Fruit fly (Drosophila melanogaster): Measurements from ENCODE around the gene CG32579.
A peak's percentile ranks its signal among the peaks of the same experiment; 100 is the strongest.

CG32579 gene

DNA sequence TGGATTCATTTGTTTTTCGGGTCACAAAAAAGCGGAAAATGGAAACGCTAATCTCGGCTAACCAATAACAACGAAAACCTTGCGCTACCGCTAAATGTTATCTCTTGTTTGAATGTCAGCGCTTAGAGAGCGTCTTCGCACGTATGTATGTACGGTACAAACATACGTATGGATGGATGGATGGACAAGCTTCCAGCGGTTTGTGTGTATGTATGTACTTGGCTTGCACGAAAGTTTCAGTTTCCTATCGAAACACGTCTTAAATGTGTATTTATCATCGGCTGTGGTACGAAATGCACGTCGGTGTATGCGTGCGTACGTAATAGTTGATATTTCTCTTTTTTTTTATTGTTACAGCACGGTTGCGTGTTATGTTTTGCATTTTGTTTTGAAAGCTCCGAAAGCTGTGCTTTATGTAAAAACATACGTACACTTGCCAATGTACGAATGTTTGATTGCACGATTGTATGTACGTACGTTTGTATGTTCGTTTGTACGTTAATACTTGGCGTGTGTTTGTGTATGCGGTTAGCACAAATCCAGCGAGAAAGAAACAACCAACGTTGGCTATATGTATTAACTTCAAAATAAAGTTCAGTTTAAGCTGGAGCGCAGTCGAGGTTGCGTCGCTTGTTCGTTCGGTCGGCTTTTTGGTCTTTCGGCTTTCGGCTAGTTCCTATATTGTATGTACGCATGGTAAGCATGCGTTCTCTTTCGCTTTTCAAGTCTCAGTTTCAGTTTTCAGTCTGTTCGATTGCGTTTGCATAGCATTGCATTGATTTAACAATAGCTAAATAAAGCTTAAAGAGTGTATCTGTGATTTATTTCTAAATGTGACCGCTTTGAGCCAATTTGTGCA lies 49.6 kb downstream of the CG32579 start, which contains the start of gene Fur2 (continued):
- TF ChIP-seq Nf-YC (tag; optimal IDR thresholded peaks at IDR 0.05) (no peak), CG34376 (GFP tag; optimal IDR thresholded peaks at IDR 0.05) (peak; percentile 27), ash1 (GFP tag; optimal IDR thresholded peaks at IDR 0.05) (no peak), CG34224 (GFP tag; IDR thresholded peaks at IDR 0.05; ENCODE audit: partially characterized antibody) (peak; percentile 35; the same call in 1 of the 3 replicates), Fer3 (tag; optimal IDR thresholded peaks at IDR 0.05) (no peak), NFAT (GFP tag; IDR thresholded peaks at IDR 0.05) (no peak), HLH3B (GFP tag; IDR thresholded peaks at IDR 0.05) (no peak), CG9932 (GFP tag; IDR thresholded peaks at IDR 0.05) (no peak), CG17361 (GFP tag; IDR thresholded peaks at IDR 0.05) (no peak), fu2 (GFP tag; optimal IDR thresholded peaks at IDR 0.05) (no peak), CG13123 (GFP tag; optimal IDR thresholded peaks at IDR 0.05) (no peak), pros (GFP tag; optimal IDR thresholded peaks at IDR 0.05) (peak; percentile 50), CG10654 (GFP tag; optimal IDR thresholded peaks at IDR 0.05) (no peak), dpn (GFP tag; optimal IDR thresholded peaks at IDR 0.05) (no peak), ap (GFP tag; IDR thresholded peaks at IDR 0.05) (no peak), Atf-2 (GFP tag; optimal IDR thresholded peaks at IDR 0.05) (no peak), Hr39 (optimal IDR thresholded peaks at IDR 0.05) (no peak), seq (GFP tag; IDR thresholded peaks at IDR 0.05) (no peak), pho (GFP tag; optimal IDR thresholded peaks at IDR 0.05) (no peak), CG17186 (GFP tag; optimal IDR thresholded peaks at IDR 0.05) (no peak), Tbp (GFP tag; optimal IDR thresholded peaks at IDR 0.05) (no peak), CG8944 (GFP tag; optimal IDR thresholded peaks at IDR 0.05) (no peak), twi (tag; optimal IDR thresholded peaks at IDR 0.05) (no peak), CG9609 (GFP tag; optimal IDR thresholded peaks at IDR 0.05) (no peak), stwl (tag; optimal IDR thresholded peaks at IDR 0.05) (no peak), Dad (GFP tag; optimal IDR thresholded peaks at IDR 0.05) (no peak), Drgx (GFP tag; IDR thresholded peaks at IDR 0.05) (peak; percentile 41; the same call in 1 of the 2 replicates), knrl (GFP tag; IDR thresholded peaks at IDR 0.05; ENCODE audit: partially characterized antibody) (no peak), CG7372 (GFP tag; IDR thresholded peaks at IDR 0.05) (no peak), CG1792 (GFP tag; optimal IDR thresholded peaks at IDR 0.05) (no peak), CG17359 (tag; optimal IDR thresholded peaks at IDR 0.05) (no peak), chinmo (GFP tag; IDR thresholded peaks at IDR 0.05; ENCODE audit: partially characterized antibody) (peak; percentile 87; the same call in 1 of the 4 replicates), Aef1 (GFP tag; IDR thresholded peaks at IDR 0.05) (no peak), CG8281 (tag; optimal IDR thresholded peaks at IDR 0.05) (peak; percentile 52), dm (GFP tag; optimal IDR thresholded peaks at IDR 0.05) (no peak), B-H2 (GFP tag; optimal IDR thresholded peaks at IDR 0.05) (peak; percentile 7), crp (GFP tag; optimal IDR thresholded peaks at IDR 0.05) (no peak), pita (GFP tag; optimal IDR thresholded peaks at IDR 0.05) (no peak), dati (GFP tag; IDR thresholded peaks at IDR 0.05) (no peak), cg (GFP tag; optimal IDR thresholded peaks at IDR 0.05) (peak; percentile 63), Lpt (GFP tag; optimal IDR thresholded peaks at IDR 0.05) (no peak), Trl (optimal IDR thresholded peaks at IDR 0.05) (no peak), Trl (GFP tag; optimal IDR thresholded peaks at IDR 0.05) (no peak), ken (GFP tag; IDR thresholded peaks at IDR 0.05) (no peak), CG11696 (GFP tag; IDR thresholded peaks at IDR 0.05) (no peak), CG32532 (GFP tag; IDR thresholded peaks at IDR 0.05) (no peak), eve (GFP tag; optimal IDR thresholded peaks at IDR 0.05) (peak in 1 of 2 experiments; percentile 45), gro (GFP tag; optimal IDR thresholded peaks at IDR 0.05) (no peak), CG9215 (GFP tag; IDR thresholded peaks at IDR 0.05) (no peak), abd-A (tag; optimal IDR thresholded peaks at IDR 0.05) (peak; percentile 53), CG14710 (tag; optimal IDR thresholded peaks at IDR 0.05) (no peak)
